Worm (Caenorhabditis elegans) whole organism, young adult: ENCODE measurements around the gene efk-1.
A peak's percentile ranks its signal among the peaks of the same experiment; 100 is the strongest.

ENCODE experiments used
- B0035.1 ChIP-seq: sonication (generic microtip); optimal IDR thresholded peaks from 2 replicates; lab custom pipeline; 2016; ENCODE audit warnings: missing genetic modification characterization, mild to moderate bottlenecking, missing compliant biosample characterization, missing genotype, missing genetic modification reagents
- B0261.1 ChIP-seq: sonication (generic microtip); optimal IDR thresholded peaks from 2 replicates; lab custom pipeline; 2016; ENCODE audit warnings: mild to moderate bottlenecking, missing genetic modification characterization, moderate library complexity, missing compliant biosample characterization
- F39B2.1 ChIP-seq: fragments of 200-800 bp; sonication (Bioruptor generic); IDR thresholded peaks from 2 replicates; pipeline ENCODE4 v1.3.6; 2022; ENCODE audit warnings: missing genetic modification reagents, missing genetic modification characterization, missing compliant biosample characterization
- F55B11.4 ChIP-seq: sonication (generic microtip); optimal IDR thresholded peaks from 2 replicates; lab custom pipeline; 2016; ENCODE audit warnings: missing compliant biosample characterization, missing genetic modification characterization, borderline replicate concordance; ENCODE audit not compliant: insufficient read depth
- T07F8.4 ChIP-seq: sonication (generic microtip); optimal IDR thresholded peaks from 2 replicates; lab custom pipeline; 2016; ENCODE audit warnings: mild to moderate bottlenecking, missing genetic modification characterization, moderate library complexity, missing compliant biosample characterization
- Y53G8AR.9 ChIP-seq: fragments of 200-800 bp; sonication (Bioruptor generic); conservative IDR thresholded peaks from 2 replicates; pipeline ENCODE4 v1.3.6; 2022; ENCODE audit warnings: missing genetic modification reagents, missing genetic modification characterization, missing compliant biosample characterization
- Y67H2A.10 ChIP-seq: fragments of 200-800 bp; sonication (Bioruptor generic); conservative IDR thresholded peaks from 2 replicates; pipeline ENCODE4 v1.3.6; 2022; ENCODE audit warnings: missing genetic modification reagents, missing genetic modification characterization, missing compliant biosample characterization
- aptf-2 ChIP-seq: fragments of 200-800 bp; sonication (Bioruptor generic); conservative IDR thresholded peaks from 2 replicates; pipeline ENCODE4 v1.3.6; 2022; ENCODE audit warnings: missing genetic modification reagents, missing genetic modification characterization, missing compliant biosample characterization
- attf-5 ChIP-seq: fragments of 200-800 bp; sonication (Bioruptor generic); optimal IDR thresholded peaks from 2 replicates; lab custom pipeline; 2018; ENCODE audit warnings: mild to moderate bottlenecking, missing genetic modification characterization, missing compliant biosample characterization
- attf-6 ChIP-seq: fragments of 200-800 bp; sonication (Bioruptor generic); IDR thresholded peaks from 2 replicates; pipeline ENCODE4 v1.3.6; 2022; ENCODE audit warnings: missing genetic modification reagents, missing genetic modification characterization, missing compliant biosample characterization
- cebp-2 ChIP-seq: fragments of 200-800 bp; sonication (Bioruptor generic); IDR thresholded peaks from 2 replicates; pipeline ENCODE4 v1.3.6; 2022; ENCODE audit warnings: missing genetic modification characterization, missing compliant biosample characterization
- ceh-58 ChIP-seq: fragments of 200-800 bp; sonication (Bioruptor generic); IDR thresholded peaks from 2 replicates; pipeline ENCODE4 v1.3.6; 2022; ENCODE audit warnings: missing genetic modification characterization, missing compliant biosample characterization
- chd-7 ChIP-seq: sonication (generic microtip); optimal IDR thresholded peaks from 2 replicates; lab custom pipeline; 2016; ENCODE audit warnings: mild to moderate bottlenecking, missing genetic modification characterization, moderate library complexity, missing compliant biosample characterization
- dox-1 ChIP-seq: fragments of 200-800 bp; sonication (Bioruptor generic); IDR thresholded peaks from 2 replicates; pipeline ENCODE4 v1.3.6; 2022; ENCODE audit warnings: missing genetic modification reagents, missing genetic modification characterization, missing compliant biosample characterization
- dpff-1 ChIP-seq: sonication (generic microtip); optimal IDR thresholded peaks from 2 replicates; lab custom pipeline; 2017; ENCODE audit warnings: mild to moderate bottlenecking, missing genetic modification characterization, missing compliant biosample characterization
- dpl-1 ChIP-seq: fragments of 150-350 bp; optimal IDR thresholded peaks from 2 replicates; lab custom pipeline; 2014; ENCODE audit warnings: missing biosample characterization, missing genetic modification reagents, missing genetic modification characterization
- egl-44 ChIP-seq: fragments of 200-800 bp; sonication (Bioruptor generic); IDR thresholded peaks from 2 replicates; pipeline ENCODE4 v1.3.6; 2022; ENCODE audit warnings: missing genetic modification reagents, missing genetic modification characterization, missing compliant biosample characterization
- fkh-3 ChIP-seq: sonication (generic microtip); optimal IDR thresholded peaks from 2 replicates; lab custom pipeline; 2016; ENCODE audit warnings: mild to moderate bottlenecking, missing genetic modification characterization, missing compliant biosample characterization
- gei-17 ChIP-seq: fragments of 200-800 bp; sonication (Bioruptor generic); optimal IDR thresholded peaks from 2 replicates; lab custom pipeline; 2018; ENCODE audit warnings: mild to moderate bottlenecking, missing genetic modification characterization, missing compliant biosample characterization
- hlh-26 ChIP-seq: fragments of 200-800 bp; sonication (Bioruptor generic); conservative IDR thresholded peaks from 2 replicates; pipeline ENCODE4 v1.3.6; 2022; ENCODE audit warnings: missing genetic modification reagents, missing genetic modification characterization, missing compliant biosample characterization
- let-526 ChIP-seq: fragments of 200-800 bp; sonication (Bioruptor generic); IDR thresholded peaks from 2 replicates; pipeline ENCODE4 v1.3.6; 2022; ENCODE audit warnings: missing genetic modification reagents, missing genetic modification characterization, missing compliant biosample characterization
- lin-26 ChIP-seq: fragments of 200-800 bp; sonication (Bioruptor generic); IDR thresholded peaks from 2 replicates; pipeline ENCODE4 v1.3.6; 2022; ENCODE audit warnings: missing genetic modification reagents, missing genetic modification characterization, missing compliant biosample characterization
- lin-40 ChIP-seq: sonication (generic microtip); optimal IDR thresholded peaks from 2 replicates; lab custom pipeline; 2016; ENCODE audit warnings: missing genetic modification characterization, mild to moderate bottlenecking, missing compliant biosample characterization, missing genotype, missing genetic modification reagents
- lir-1 ChIP-seq: fragments of 200-800 bp; sonication (Bioruptor generic); conservative IDR thresholded peaks from 2 replicates; pipeline ENCODE4 v1.3.6; 2022; ENCODE audit warnings: missing genetic modification reagents, missing genetic modification characterization, missing compliant biosample characterization
- lsy-27 ChIP-seq: sonication (generic microtip); optimal IDR thresholded peaks from 2 replicates; lab custom pipeline; 2017; ENCODE audit warnings: missing genetic modification characterization, mild to moderate bottlenecking, missing compliant biosample characterization, antibody characterized with exemption, missing genotype, borderline replicate concordance; ENCODE audit not compliant: insufficient read depth
- madf-10 ChIP-seq: sonication (generic microtip); optimal IDR thresholded peaks from 2 replicates; lab custom pipeline; 2016; ENCODE audit warnings: mild to moderate bottlenecking, missing genetic modification characterization, missing compliant biosample characterization
- madf-6 ChIP-seq: fragments of 200-800 bp; sonication (Bioruptor generic); IDR thresholded peaks from 2 replicates; pipeline ENCODE4 v1.3.6; 2022; ENCODE audit warnings: missing genetic modification reagents, missing genetic modification characterization, missing compliant biosample characterization
- madf-8 ChIP-seq: fragments of 200-800 bp; sonication (Bioruptor generic); conservative IDR thresholded peaks from 2 replicates; pipeline ENCODE4 v1.3.6; 2022; ENCODE audit warnings: missing genetic modification reagents, missing genetic modification characterization, missing compliant biosample characterization
- nfya-2 ChIP-seq: fragments of 200-800 bp; sonication (Bioruptor generic); IDR thresholded peaks from 2 replicates; pipeline ENCODE4 v1.3.6; 2022; ENCODE audit warnings: missing genetic modification reagents, missing genetic modification characterization, missing compliant biosample characterization
- nhr-179 ChIP-seq: sonication (generic microtip); optimal IDR thresholded peaks from 2 replicates; lab custom pipeline; 2016; ENCODE audit warnings: mild to moderate bottlenecking, missing genetic modification characterization, missing compliant biosample characterization
- nhr-27 ChIP-seq: fragments of 200-800 bp; sonication (Bioruptor generic); optimal IDR thresholded peaks from 2 replicates; lab custom pipeline; 2018; ENCODE audit warnings: mild to moderate bottlenecking, missing genetic modification characterization, moderate library complexity, missing compliant biosample characterization
- nhr-90 ChIP-seq: sonication (generic microtip); optimal IDR thresholded peaks from 2 replicates; lab custom pipeline; 2016; ENCODE audit warnings: missing genotype, mild to moderate bottlenecking, missing genetic modification characterization, missing compliant biosample characterization
- pha-4 ChIP-seq: fragments of 150-350 bp; sonication (generic microtip); optimal IDR thresholded peaks from 2 replicates; lab custom pipeline; 2014; ENCODE audit warnings: missing biosample characterization, missing genetic modification reagents, missing genetic modification characterization
- rec-8 ChIP-seq, 2 experiments: sonication (generic microtip); optimal IDR thresholded peaks; 2 replicates each; lab custom pipeline; 2016; ENCODE audit warnings: mild to moderate bottlenecking in 2 of 2, missing genetic modification characterization in 2 of 2, missing genetic modification reagents in 2 of 2, missing genotype in 2 of 2, missing biosample characterization in 1 of 2, missing compliant biosample characterization in 1 of 2, moderate library complexity in 1 of 2
- rpc-1 ChIP-seq, 2 experiments: fragments of 150-350 bp in 1 of 2; sonication (generic microtip) in 1 of 2; optimal IDR thresholded peaks; 2 replicates each; lab custom pipeline; 2014 to 2018; ENCODE audit warnings: missing biosample characterization in 1 of 2, missing genetic modification characterization in 1 of 2, missing genetic modification reagents in 1 of 2, missing genotype in 1 of 2
- sea-2 ChIP-seq: fragments of 200-800 bp; sonication (Bioruptor generic); IDR thresholded peaks from 2 replicates; pipeline ENCODE4 v1.3.6; 2022; ENCODE audit warnings: missing genetic modification characterization, missing compliant biosample characterization
- snpc-1.1 ChIP-seq: sonication (generic microtip); optimal IDR thresholded peaks from 2 replicates; lab custom pipeline; 2017; ENCODE audit warnings: missing genetic modification characterization, mild to moderate bottlenecking, missing compliant biosample characterization, antibody characterized with exemption, moderate library complexity, missing genotype, missing genetic modification reagents; ENCODE audit not compliant: insufficient read depth
- somi-1 ChIP-seq: fragments of 200-800 bp; sonication (Bioruptor generic); optimal IDR thresholded peaks from 2 replicates; lab custom pipeline; 2018; ENCODE audit warnings: mild to moderate bottlenecking, missing genetic modification characterization, missing compliant biosample characterization
- tbx-9 ChIP-seq: sonication (generic microtip); optimal IDR thresholded peaks from 2 replicates; lab custom pipeline; 2016; ENCODE audit warnings: borderline replicate concordance, missing genetic modification characterization, inconsistent platforms, missing compliant biosample characterization
- ztf-28 ChIP-seq: fragments of 200-800 bp; sonication (Bioruptor generic); IDR thresholded peaks from 2 replicates; pipeline ENCODE4 v1.3.6; 2022; ENCODE audit warnings: missing genetic modification reagents, missing genetic modification characterization, missing compliant biosample characterization
- ztf-3 ChIP-seq: fragments of 200-800 bp; sonication (Bioruptor generic); optimal IDR thresholded peaks from 2 replicates; lab custom pipeline; 2018; ENCODE audit warnings: mild to moderate bottlenecking, missing genetic modification characterization, missing compliant biosample characterization

Gene efk-1

DNA sequence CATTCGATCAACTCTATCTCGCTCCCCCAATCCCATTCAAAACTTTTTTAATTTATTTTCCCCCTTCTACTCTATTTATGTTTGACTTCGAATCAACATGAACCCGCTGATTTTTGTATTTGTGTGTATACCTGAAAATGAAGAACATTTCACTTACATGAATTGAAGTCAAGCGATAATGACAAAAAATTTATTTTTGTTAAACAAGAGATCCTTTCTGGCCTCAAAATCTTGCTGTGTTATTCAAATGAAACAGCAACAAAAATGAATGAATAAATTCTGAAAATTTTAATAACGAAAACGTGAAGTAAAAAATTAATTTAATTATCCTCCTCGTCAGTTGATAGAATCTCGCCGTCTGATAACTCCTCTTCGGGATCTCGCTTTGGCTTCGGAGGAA is 34.1 kb upstream of the efk-1 start (continued):
- TF ChIP-seq lin-26 (GFP tag; lab: Robert Waterston, UW) (peak; percentile 68), sea-2 (no peak), T07F8.4 (tag; lab: Kevin White, UChicago) (no peak), chd-7 (tag; lab: Kevin White, UChicago) (no peak), madf-10 (tag; lab: Kevin White, UChicago) (no peak), ceh-58 (GFP tag; lab: Robert Waterston, UW) (0 out of 2 replicates have a peak, but pooled peaks have one; percentile 29), somi-1 (GFP tag; lab: Kevin White, UChicago) (no peak)

DNA sequence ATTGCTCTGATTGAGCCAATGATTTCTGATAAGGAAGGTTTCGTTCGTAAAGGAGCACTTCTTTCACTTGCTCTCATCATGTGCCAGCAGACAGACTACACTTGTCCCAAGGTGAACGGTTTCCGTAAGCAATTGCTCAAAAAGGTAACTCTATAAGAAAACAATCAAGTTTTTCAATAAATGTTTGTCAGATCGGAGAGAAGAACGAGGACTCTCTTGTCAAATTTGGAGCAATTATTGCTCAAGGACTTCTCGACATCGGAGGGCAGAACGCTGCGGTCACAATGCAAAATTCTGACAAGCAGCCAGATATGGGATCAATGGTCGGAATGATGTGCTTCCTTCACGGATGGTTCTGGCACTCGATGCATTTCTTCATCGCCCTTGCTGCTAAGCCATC is 33.0 kb upstream of the efk-1 start:
- no peak for TF ChIP-seq nhr-27 (tag; lab: Kevin White, UChicago)

DNA sequence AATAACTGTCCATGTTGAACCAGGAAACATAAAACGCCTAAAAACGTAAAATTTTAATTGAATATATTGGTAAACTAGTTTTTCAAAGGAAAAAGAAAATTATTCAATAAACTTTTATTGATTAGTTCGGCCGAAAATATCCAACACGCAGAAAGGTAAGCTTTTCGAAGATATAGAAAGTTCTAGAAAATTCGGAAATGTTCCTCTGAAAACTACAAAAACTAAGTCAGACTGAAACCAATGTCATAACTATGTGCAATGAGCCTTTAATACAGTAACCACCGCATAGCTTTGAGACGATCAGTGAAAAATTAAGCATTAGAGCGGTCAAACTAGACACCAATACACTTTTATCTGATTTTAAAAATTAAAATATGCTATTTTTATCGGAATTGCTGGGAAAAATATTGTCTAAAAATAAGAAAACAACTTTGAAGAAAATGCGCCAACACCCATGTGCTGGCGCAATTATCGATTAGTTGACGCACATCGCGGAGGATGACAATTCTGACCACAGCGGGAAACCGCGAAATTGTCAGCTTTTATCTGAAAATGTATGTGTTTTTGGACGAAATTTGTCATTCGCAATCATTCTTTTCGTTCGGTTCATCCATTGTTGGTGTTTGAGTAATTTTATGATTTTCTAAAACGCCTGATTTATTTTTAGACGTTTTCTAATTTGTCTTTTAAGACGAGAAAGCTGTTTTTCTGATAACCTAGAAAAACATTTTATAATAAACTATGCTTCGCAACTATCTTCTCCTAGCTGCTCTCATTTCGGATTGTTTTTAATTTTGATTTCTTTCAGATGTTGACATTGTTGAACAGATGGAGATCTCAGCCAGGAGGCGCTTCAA is 30.3 kb upstream of the efk-1 start, which contains the start of the genes C23G10.7 and rpn-2:
Gene C23G10.7 (minus strand): TSS at position 37 of the 857 bp plus-strand sequence.
Gene rpn-2 (plus strand): TSS at position 807 of the 857 bp plus-strand sequence.
- TF ChIP-seq ztf-28 = no peak
- peak; percentile 89 for TF ChIP-seq dox-1 (GFP tag; lab: Robert Waterston, UW)
- no peak for TF ChIP-seq let-526 (GFP tag; lab: Robert Waterston, UW)
- TF ChIP-seq attf-6 (GFP tag; lab: Robert Waterston, UW) = no peak
- TF ChIP-seq lsy-27 (tag; lab: Kevin White, UChicago) = no peak
- no peak for TF ChIP-seq chd-7 (tag; lab: Kevin White, UChicago)
- no peak for TF ChIP-seq nhr-90 (tag; lab: Kevin White, UChicago)
- no peak for TF ChIP-seq tbx-9
- no peak for TF ChIP-seq nfya-2 (GFP tag; lab: Robert Waterston, UW)
- TF ChIP-seq lin-40 (tag; lab: Kevin White, UChicago) = peak; percentile 64
- no peak for TF ChIP-seq cebp-2 (GFP tag; lab: Robert Waterston, UW)
- no peak for TF ChIP-seq madf-10 (tag; lab: Kevin White, UChicago)
- no peak for TF ChIP-seq Y67H2A.10 (GFP tag; lab: Robert Waterston, UW)
- TF ChIP-seq B0261.1 (tag; lab: Kevin White, UChicago) = no peak
- peak; percentile 88 for TF ChIP-seq madf-6 (GFP tag; lab: Robert Waterston, UW)
- no peak; the same call in 1 of the 2 replicates for TF ChIP-seq lir-1
- TF ChIP-seq B0035.1 (tag; lab: Kevin White, UChicago) = no peak
- peak; percentile 69; the same call in 1 of the 2 replicates for TF ChIP-seq Y53G8AR.9
- no peak for TF ChIP-seq egl-44 (GFP tag; lab: Robert Waterston, UW)
- TF ChIP-seq nhr-179 (tag; lab: Kevin White, UChicago) = no peak
- TF ChIP-seq fkh-3 = no peak
- TF ChIP-seq nhr-27 (tag; lab: Kevin White, UChicago) = no peak
- peak; percentile 30 for TF ChIP-seq rpc-1 (optimal IDR thresholded peaks at IDR 0.05; lab: Kevin White, UChicago)
- no peak for TF ChIP-seq rpc-1 (tag; optimal IDR thresholded peaks at IDR 0.05; lab: Kevin White, UChicago)
- no peak for TF ChIP-seq rec-8 (tag; optimal IDR thresholded peaks at IDR 0.05; lab: Kevin White, UChicago)
- peak; percentile 51 for TF ChIP-seq snpc-1.1 (tag; lab: Kevin White, UChicago)
- TF ChIP-seq madf-8 (GFP tag; lab: Robert Waterston, UW) = peak; percentile 66
- TF ChIP-seq pha-4 (tag; lab: Kevin White, UChicago) = no peak
- TF ChIP-seq F39B2.1 (GFP tag; lab: Robert Waterston, UW) = no peak
- TF ChIP-seq ztf-3 (GFP tag; lab: Kevin White, UChicago) = no peak
- TF ChIP-seq dpl-1 (GFP tag; lab: Kevin White, UChicago) = peak; percentile 62
- no peak for TF ChIP-seq hlh-26 (GFP tag; lab: Robert Waterston, UW)
- TF ChIP-seq F55B11.4 (tag; lab: Kevin White, UChicago) = no peak
- TF ChIP-seq aptf-2 = no peak
- peak; percentile 53 for TF ChIP-seq attf-5 (GFP tag; lab: Kevin White, UChicago)
- no peak for TF ChIP-seq sea-2
- TF ChIP-seq gei-17 (GFP tag; lab: Kevin White, UChicago) = no peak
- no peak for TF ChIP-seq somi-1 (GFP tag; lab: Kevin White, UChicago)
- TF ChIP-seq dpff-1 (tag; lab: Kevin White, UChicago) = no peak
